Worm (Caenorhabditis elegans) whole organism, L4 larva: ENCODE measurements around the gene ugt-4.

Experiments used
- D1046.2 ChIP-seq: fragments of 200-800 bp; sonication (Bioruptor generic); IDR thresholded peaks from 2 replicates; pipeline ENCODE4 v1.3.6; 2022; ENCODE audit warnings: missing genetic modification characterization, missing compliant biosample characterization
- F44E2.7 ChIP-seq: fragments of 200-800 bp; sonication (Bioruptor generic); IDR thresholded peaks from 2 replicates; pipeline ENCODE4 v2.1.2; 2022; ENCODE audit warnings: missing genetic modification characterization, missing compliant biosample characterization
- T26A8.4 ChIP-seq: fragments of 200-800 bp; sonication (Bioruptor generic); IDR thresholded peaks from 2 replicates; pipeline ENCODE4 v1.3.6; 2022; ENCODE audit warnings: missing genetic modification characterization, missing compliant biosample characterization
- ZK546.5 ChIP-seq, 2 experiments: sonication (generic microtip); optimal IDR thresholded peaks; 2 replicates each; lab custom pipeline; 2017; ENCODE audit warnings: missing biosample characterization in 2 of 2, missing genetic modification characterization in 2 of 2
- aha-1 ChIP-seq: fragments of 150-350 bp; peaks from one replicate; lab custom pipeline; 2014; ENCODE audit warnings: missing biosample characterization, missing genetic modification characterization
- ama-1 ChIP-seq: fragments of 150-350 bp; optimal IDR thresholded peaks from 2 replicates; lab custom pipeline; 2014; ENCODE audit warnings: inconsistent platforms, mixed read lengths
- ceh-28 ChIP-seq: fragments of 150-350 bp; optimal IDR thresholded peaks from 2 replicates; lab custom pipeline; 2014; ENCODE audit warnings: missing biosample characterization, missing genetic modification reagents, missing genetic modification characterization
- ceh-44 ChIP-seq: fragments of 200-800 bp; sonication (Bioruptor generic); IDR thresholded peaks from 2 replicates; pipeline ENCODE4 v1.3.6; 2022; ENCODE audit warnings: missing genetic modification reagents, missing genetic modification characterization, missing compliant biosample characterization
- ceh-82 ChIP-seq: sonication (generic microtip); optimal IDR thresholded peaks from 2 replicates; lab custom pipeline; 2017; ENCODE audit warnings: missing biosample characterization, missing genetic modification characterization
- ces-1 ChIP-seq: fragments of 150-350 bp; sonication (generic microtip); optimal IDR thresholded peaks from 4 replicates; lab custom pipeline; 2014; ENCODE audit warnings: missing biosample characterization, missing genetic modification reagents, missing genetic modification characterization
- ctbp-1 ChIP-seq: fragments of 200-800 bp; sonication (Bioruptor generic); IDR thresholded peaks from 2 replicates; pipeline ENCODE4 v1.3.6; 2022; ENCODE audit warnings: missing genetic modification reagents, missing genetic modification characterization, missing compliant biosample characterization
- daf-12 ChIP-seq: fragments of 150-350 bp; optimal IDR thresholded peaks from 2 replicates; lab custom pipeline; 2014; ENCODE audit warnings: missing biosample characterization, missing genetic modification reagents, missing genetic modification characterization
- daf-16 ChIP-seq, 3 experiments: sonication (generic microtip); optimal IDR thresholded peaks; 2 replicates each; lab custom pipeline; 2016 to 2017; ENCODE audit warnings: missing genetic modification characterization in 3 of 3, missing genetic modification reagents in 3 of 3, mild to moderate bottlenecking in 2 of 3, missing compliant biosample characterization in 2 of 3, missing biosample characterization in 1 of 3, moderate library complexity in 1 of 3
- daf-19 ChIP-seq: fragments of 200-800 bp; sonication (Bioruptor generic); conservative IDR thresholded peaks from 2 replicates; pipeline ENCODE4 v1.3.6; 2022; ENCODE audit warnings: missing genetic modification characterization, missing compliant biosample characterization
- dmd-6 ChIP-seq: fragments of 200-800 bp; sonication (Bioruptor generic); IDR thresholded peaks from 2 replicates; pipeline ENCODE4 v1.3.6; 2022; ENCODE audit warnings: missing genetic modification reagents, missing genetic modification characterization, missing compliant biosample characterization
- duxl-1 ChIP-seq: sonication (generic microtip); optimal IDR thresholded peaks from 2 replicates; lab custom pipeline; 2016; ENCODE audit warnings: mild to moderate bottlenecking, missing genetic modification characterization, moderate library complexity, missing compliant biosample characterization; ENCODE audit not compliant: poor library complexity
- dve-1 ChIP-seq: sonication (generic microtip); optimal IDR thresholded peaks from 2 replicates; lab custom pipeline; 2017; ENCODE audit warnings: antibody characterized with exemption, mild to moderate bottlenecking, missing genetic modification characterization, missing compliant biosample characterization; ENCODE audit not compliant: insufficient read depth
- egl-27 ChIP-seq: sonication (generic microtip); optimal IDR thresholded peaks from 3 replicates; lab custom pipeline; 2017; ENCODE audit warnings: missing biosample characterization, missing genetic modification reagents, missing genetic modification characterization
- fkh-10 ChIP-seq: fragments of 150-350 bp; optimal IDR thresholded peaks from 2 replicates; lab custom pipeline; 2014; ENCODE audit warnings: missing biosample characterization, missing genetic modification reagents, missing genetic modification characterization
- hlh-11 ChIP-seq: fragments of 200-800 bp; sonication (Bioruptor generic); optimal IDR thresholded peaks from 2 replicates; lab custom pipeline; 2018; ENCODE audit warnings: mild to moderate bottlenecking, missing genetic modification characterization, missing compliant biosample characterization
- hmg-1.1 ChIP-seq: fragments of 200-800 bp; sonication (Bioruptor generic); IDR thresholded peaks from 2 replicates; pipeline ENCODE4 v1.3.6; 2022; ENCODE audit warnings: missing genetic modification reagents, missing genetic modification characterization, missing compliant biosample characterization
- mdl-1 ChIP-seq, 2 experiments: fragments of 150-350 bp in 1 of 2; sonication (generic microtip) in 1 of 2; optimal IDR thresholded peaks; 2 replicates each; lab custom pipeline; 2014 to 2017; ENCODE audit warnings: missing biosample characterization in 2 of 2, missing genetic modification characterization in 2 of 2
- mdt-29 ChIP-seq: fragments of 200-800 bp; sonication (Bioruptor generic); IDR thresholded peaks from 2 replicates; pipeline ENCODE4 v1.3.6; 2022; ENCODE audit warnings: missing genetic modification reagents, missing genetic modification characterization, missing compliant biosample characterization
- mep-1 ChIP-seq: fragments of 150-350 bp; sonication (generic microtip); optimal IDR thresholded peaks from 3 replicates; lab custom pipeline; 2014; ENCODE audit warnings: missing biosample characterization, missing genetic modification characterization
- mes-2 ChIP-seq: sonication (generic microtip); optimal IDR thresholded peaks from 2 replicates; lab custom pipeline; 2016; ENCODE audit warnings: missing genotype, mild to moderate bottlenecking, missing genetic modification characterization, missing compliant biosample characterization; ENCODE audit not compliant: poor library complexity, severe bottlenecking
- nhr-10 ChIP-seq: fragments of 150-350 bp; optimal IDR thresholded peaks from 2 replicates; lab custom pipeline; 2014; ENCODE audit warnings: missing biosample characterization, missing genetic modification characterization
- nhr-102 ChIP-seq: sonication (generic microtip); optimal IDR thresholded peaks from 2 replicates; lab custom pipeline; 2016; ENCODE audit warnings: mild to moderate bottlenecking, missing genetic modification characterization, moderate library complexity, missing compliant biosample characterization
- nhr-237 ChIP-seq: sonication (generic microtip); optimal IDR thresholded peaks from 2 replicates; lab custom pipeline; 2017; ENCODE audit warnings: missing biosample characterization, missing genetic modification characterization
- nhr-28 ChIP-seq: fragments of 150-350 bp; optimal IDR thresholded peaks from 2 replicates; lab custom pipeline; 2014; ENCODE audit warnings: missing biosample characterization, missing genetic modification characterization
- nhr-48 ChIP-seq: sonication (generic microtip); optimal IDR thresholded peaks from 2 replicates; lab custom pipeline; 2016; ENCODE audit warnings: mild to moderate bottlenecking, missing genetic modification characterization, missing compliant biosample characterization
- nhr-76 ChIP-seq: fragments of 150-350 bp; optimal IDR thresholded peaks from 2 replicates; lab custom pipeline; 2014; ENCODE audit warnings: missing biosample characterization, missing genetic modification characterization
- php-3 ChIP-seq: fragments of 200-800 bp; sonication (Bioruptor generic); IDR thresholded peaks from 2 replicates; pipeline ENCODE4 v1.3.6; 2022; ENCODE audit warnings: missing genetic modification reagents, missing genetic modification characterization, missing compliant biosample characterization
- pqm-1 ChIP-seq: sonication (generic microtip); optimal IDR thresholded peaks from 2 replicates; lab custom pipeline; 2017; ENCODE audit warnings: missing biosample characterization, missing genetic modification characterization
- rbr-2 ChIP-seq: sonication (generic microtip); optimal IDR thresholded peaks from 2 replicates; lab custom pipeline; 2016; ENCODE audit warnings: missing genotype, missing genetic modification characterization, missing compliant biosample characterization
- set-16 ChIP-seq: fragments of 200-800 bp; sonication (Bioruptor generic); IDR thresholded peaks from 2 replicates; pipeline ENCODE4 v1.3.6; 2022; ENCODE audit warnings: missing genetic modification reagents, missing genetic modification characterization, missing compliant biosample characterization
- snpc-4 ChIP-seq: fragments of 150-350 bp; optimal IDR thresholded peaks from 2 replicates; lab custom pipeline; 2014; ENCODE audit warnings: missing biosample characterization, missing genetic modification characterization
- spr-1 ChIP-seq: sonication (generic microtip); optimal IDR thresholded peaks from 2 replicates; lab custom pipeline; 2016; ENCODE audit warnings: mild to moderate bottlenecking, missing genetic modification characterization, missing compliant biosample characterization
- ztf-11 ChIP-seq: fragments of 150-350 bp; optimal IDR thresholded peaks from 2 replicates; lab custom pipeline; 2014; ENCODE audit warnings: missing biosample characterization, missing genetic modification characterization

The ugt-4 gene

ce11 chrV:12744979-12745378 is 50.2 kb downstream of the ugt-4 start, which contains the start of gene C15C8.7:
Gene C15C8.7 (minus strand): TSS chrV:12745050.
- peak; percentile 50 for TF ChIP-seq hlh-11 (tag; lab: Kevin White, UChicago)
- no peak for TF ChIP-seq fkh-10 (GFP tag; lab: Kevin White, UChicago)
- no peak for TF ChIP-seq snpc-4 (tag; lab: Kevin White, UChicago)
- peak; percentile 84 for TF ChIP-seq pqm-1 (tag; lab: Kevin White, UChicago)
- TF ChIP-seq set-16: no peak
- no peak for TF ChIP-seq ceh-28 (tag; lab: Kevin White, UChicago)
- no peak for TF ChIP-seq mdt-29 (GFP tag; lab: Robert Waterston, UW)
- TF ChIP-seq T26A8.4 (GFP tag; lab: Robert Waterston, UW): no peak
- TF ChIP-seq daf-12 (tag; lab: Kevin White, UChicago): no peak
- no peak for TF ChIP-seq mdl-1 (tag; optimal IDR thresholded peaks at IDR 0.05; lab: Kevin White, UChicago)
- no peak for TF ChIP-seq D1046.2 (GFP tag; lab: Robert Waterston, UW)
- peak; percentile 58 for TF ChIP-seq dve-1 (tag; lab: Kevin White, UChicago)
- TF ChIP-seq daf-16 (GFP tag; optimal IDR thresholded peaks at IDR 0.05; lab: Kevin White, UChicago): no peak
- TF ChIP-seq daf-16 (tag; optimal IDR thresholded peaks at IDR 0.05; lab: Kevin White, UChicago): peak; percentile 51
- no peak for TF ChIP-seq egl-27
- no peak for TF ChIP-seq ctbp-1 (GFP tag; lab: Robert Waterston, UW)
- TF ChIP-seq nhr-28 (tag; lab: Kevin White, UChicago): peak; percentile 37
- no peak for TF ChIP-seq hmg-1.1 (GFP tag; lab: Robert Waterston, UW)
- no peak for TF ChIP-seq duxl-1 (tag; lab: Kevin White, UChicago)
- 0 out of 2 replicates have a peak, but pooled peaks have one; percentile 28 for TF ChIP-seq php-3
- TF ChIP-seq dmd-6 (GFP tag; lab: Robert Waterston, UW): peak; percentile 46; the same call in 1 of the 2 replicates
- peak; percentile 77 for TF ChIP-seq aha-1 (tag; lab: Kevin White, UChicago)
- TF ChIP-seq ztf-11 (tag; lab: Kevin White, UChicago): no peak
- peak; percentile 1 for TF ChIP-seq mep-1 (tag; lab: Kevin White, UChicago)
- TF ChIP-seq ama-1 (lab: Kevin White, UChicago): peak; percentile 9

- TF ChIP-seq mep-1 (tag; lab: Kevin White, UChicago) (peak; percentile 66), pqm-1 (tag; lab: Kevin White, UChicago) (peak; percentile 28), nhr-102 (tag; lab: Kevin White, UChicago) (peak; percentile 49), spr-1 (tag; lab: Kevin White, UChicago) (peak; percentile 2), rbr-2 (no peak), ces-1 (no peak), nhr-10 (tag; lab: Kevin White, UChicago) (peak; percentile 29), dve-1 (tag; lab: Kevin White, UChicago) (peak; percentile 53), nhr-28 (tag; lab: Kevin White, UChicago) (no peak), nhr-76 (tag; lab: Kevin White, UChicago) (no peak), nhr-237 (no peak), duxl-1 (tag; lab: Kevin White, UChicago) (peak; percentile 62), ceh-82 (tag; lab: Kevin White, UChicago) (no peak), ZK546.5 (tag; optimal IDR thresholded peaks at IDR 0.05; lab: Kevin White, UChicago) (no peak), hmg-1.1 (GFP tag; lab: Robert Waterston, UW) (no peak), nhr-48 (tag; lab: Kevin White, UChicago) (peak; percentile 13), ceh-44 (GFP tag; lab: Robert Waterston, UW) (no peak), F44E2.7 (no peak), mes-2 (tag; lab: Kevin White, UChicago) (peak; percentile 69), daf-19 (GFP tag; lab: Robert Waterston, UW) (no peak)
Measured at ce11 chrV:12743778-12744502, 51.2 kb downstream of the ugt-4 start.
